Worm (Caenorhabditis elegans) whole organism, early embryonic: ENCODE measurements around the gene F53C11.1.

ENCODE experiments used
- B0310.2 ChIP-seq: sonication (generic microtip); optimal IDR thresholded peaks from 2 replicates; lab custom pipeline; 2016; ENCODE audit warnings: mild to moderate bottlenecking, missing genetic modification characterization, missing compliant biosample characterization
- ama-1 ChIP-seq: fragments of 150-350 bp; optimal IDR thresholded peaks from 2 replicates; lab custom pipeline; 2014
- ceh-13 ChIP-seq: fragments of 200-800 bp; sonication (Bioruptor generic); optimal IDR thresholded peaks from 2 replicates; lab custom pipeline; 2018; ENCODE audit warnings: mild to moderate bottlenecking, missing genetic modification characterization, missing compliant biosample characterization
- flt-1 ChIP-seq: fragments of 200-800 bp; sonication (Bioruptor generic); IDR thresholded peaks from 2 replicates; pipeline ENCODE4 v1.3.6; 2022; ENCODE audit warnings: missing genetic modification characterization, missing compliant biosample characterization
- hmbx-1 ChIP-seq: sonication (generic microtip); optimal IDR thresholded peaks from 2 replicates; lab custom pipeline; 2016; ENCODE audit warnings: mild to moderate bottlenecking, missing genetic modification characterization, missing compliant biosample characterization
- scrt-1 ChIP-seq: fragments of 200-800 bp; sonication (Bioruptor generic); IDR thresholded peaks from 2 replicates; pipeline ENCODE4 v1.3.6; 2022; ENCODE audit warnings: missing genetic modification characterization, missing compliant biosample characterization
- tbx-37 ChIP-seq: fragments of 200-800 bp; sonication (Bioruptor generic); conservative IDR thresholded peaks from 2 replicates; pipeline ENCODE4 v1.3.6; 2022; ENCODE audit warnings: missing genetic modification reagents, missing genetic modification characterization, missing compliant biosample characterization

DNA sequence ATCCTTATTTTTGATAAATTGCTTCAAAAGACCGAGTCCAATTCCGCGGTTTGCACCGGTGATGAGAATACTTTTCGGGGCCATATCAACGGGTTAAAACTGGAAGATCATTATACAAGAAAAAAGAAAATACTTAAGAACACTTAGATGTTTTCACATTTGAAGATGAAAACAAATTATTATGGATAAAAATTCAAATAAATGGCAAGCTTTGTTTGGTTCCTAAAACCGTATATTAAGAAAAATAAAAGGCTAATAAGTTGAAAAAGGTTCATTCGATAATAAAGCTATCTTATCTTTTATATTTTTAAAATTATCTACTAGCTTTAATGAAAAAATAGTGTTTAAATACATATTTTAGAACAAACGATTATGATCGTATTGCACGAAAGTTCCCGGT lies 22.1 kb upstream of the F53C11.1 start, which contains the start of gene F20G2.1:
- TF ChIP-seq ceh-13 (GFP tag; lab: Kevin White, UChicago) (no peak), ama-1 (lab: Kevin White, UChicago) (no peak), flt-1 (GFP tag; lab: Robert Waterston, UW) (no peak), tbx-37 (no peak), hmbx-1 (no peak), scrt-1 (no peak), B0310.2 (tag; lab: Kevin White, UChicago) (no peak)
